Worm (Caenorhabditis elegans) whole organism, L1 larva: ENCODE results near the gene srx-38.

Source experiments
- egl-27 ChIP-seq, 2 experiments: fragments of 150-350 bp in 1 of 2; sonication (generic microtip); optimal IDR thresholded peaks; 3 replicates each; lab custom pipeline; 2017 to 2018; ENCODE audit warnings: missing biosample characterization in 2 of 2, missing genetic modification characterization in 2 of 2, missing genetic modification reagents in 2 of 2
- nhr-11 ChIP-seq: fragments of 150-350 bp; optimal IDR thresholded peaks from 2 replicates; lab custom pipeline; 2014; ENCODE audit warnings: missing biosample characterization, missing genetic modification characterization
- skn-1 ChIP-seq: fragments of 150-350 bp; optimal IDR thresholded peaks from 2 replicates; lab custom pipeline; 2014; ENCODE audit warnings: missing biosample characterization, missing genetic modification characterization

ce11 chrV:5178051-5178450 lies 22.6 kb upstream of the srx-38 start:
- TF ChIP-seq nhr-11 (tag; lab: Kevin White, UChicago) (no peak), egl-27 (tag; optimal IDR thresholded peaks at IDR 0.05; lab: Kevin White, UChicago) (no peak), skn-1 (tag; lab: Kevin White, UChicago) (no peak)
